Worm (Caenorhabditis elegans): Measurements from ENCODE around the gene crm-1.

- TF ChIP-seq nhr-76 (tag; optimal IDR thresholded peaks at IDR 0.05) (no peak), lin-32 (GFP tag; optimal IDR thresholded peaks at IDR 0.05) (no peak), mab-5 (tag; optimal IDR thresholded peaks at IDR 0.05) (no peak), ztf-11 (tag; optimal IDR thresholded peaks at IDR 0.05) (no peak), nhr-28 (tag; optimal IDR thresholded peaks at IDR 0.05) (no peak)
These were observed 21.1 kb upstream of the crm-1 start, which contains the start of gene nol-56 for ce11 chrV:10352928-10353427.

Data from whole organism, mixed stage, embryonic.